Worm (Caenorhabditis elegans): ENCODE data around the gene mbk-2.

- TF ChIP-seq pqm-1 (tag; optimal IDR thresholded peaks at IDR 0.05) (no peak), nhr-77 (tag; optimal IDR thresholded peaks at IDR 0.05) (no peak)
These were observed 19.1 kb downstream of the mbk-2 start for ce11 chrIV:13027801-13028641.

Measured in whole organism, L4 larva.